Fruit fly (Drosophila melanogaster): ENCODE data around the gene SNF4Agamma.
A peak's percentile ranks its signal among the peaks of the same experiment; 100 is the strongest.

SNF4Agamma gene

DNA sequence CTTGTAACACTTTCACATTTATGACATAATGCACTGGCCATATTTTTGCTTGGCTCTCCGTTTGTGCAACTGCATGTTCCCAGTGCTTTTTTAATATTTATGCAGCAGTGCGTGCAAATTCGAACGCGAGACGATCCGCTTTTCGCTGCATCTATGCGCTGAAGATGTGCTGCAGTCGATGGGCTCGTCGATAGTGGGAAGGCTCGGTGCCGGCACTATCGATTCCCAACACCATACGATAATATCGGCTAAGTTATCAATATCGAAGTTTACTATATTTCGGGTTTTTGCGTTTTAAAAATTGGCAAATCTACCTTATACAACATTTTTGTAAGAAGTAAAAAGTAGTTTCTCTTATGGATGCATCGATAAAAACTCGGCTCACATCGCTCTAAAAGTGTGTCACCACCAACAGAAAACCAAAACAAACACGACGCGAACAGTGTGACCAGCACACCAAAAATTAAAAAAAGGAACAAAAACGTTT, 42.9 kb upstream of the SNF4Agamma start, which contains the start of gene RhoGAP93B (continued):
- peak in 1 of 2 experiments; percentile 78 for TF ChIP-seq bsh (GFP tag; optimal IDR thresholded peaks at IDR 0.05)
- peak; percentile 94 for TF ChIP-seq ranshi (GFP tag; IDR thresholded peaks at IDR 0.05)
- TF ChIP-seq Deaf1 (tag; optimal IDR thresholded peaks at IDR 0.05) = no peak
- peak; percentile 94 for TF ChIP-seq CG14710 (tag; optimal IDR thresholded peaks at IDR 0.05)
- TF ChIP-seq onecut (GFP tag; IDR thresholded peaks at IDR 0.05) = peak; percentile 76
- peak; percentile 100 for TF ChIP-seq Bgb (GFP tag; IDR thresholded peaks at IDR 0.05; ENCODE audit: partially characterized antibody)
- peak; percentile 7 for TF ChIP-seq CG14965 (GFP tag; optimal IDR thresholded peaks at IDR 0.05; ENCODE audit: borderline replicate concordance)
- TF ChIP-seq CG10321 (GFP tag; IDR thresholded peaks at IDR 0.05) = peak; percentile 27; the same call in 1 of the 2 replicates
- peak; percentile 78 for TF ChIP-seq eyg (GFP tag; optimal IDR thresholded peaks at IDR 0.05)
- no peak for TF ChIP-seq hth (optimal IDR thresholded peaks at IDR 0.05)
- peak; percentile 90 for TF ChIP-seq esg (GFP tag; conservative IDR thresholded peaks at IDR 0.05)
- peak; percentile 77 for TF ChIP-seq CG3163 (GFP tag; optimal IDR thresholded peaks at IDR 0.05)
- TF ChIP-seq dmrt99B (tag; optimal IDR thresholded peaks at IDR 0.05) = no peak
- peak; percentile 80 for TF ChIP-seq CG34376 (GFP tag; optimal IDR thresholded peaks at IDR 0.05)
- peak; percentile 88 for TF ChIP-seq rib (GFP tag; IDR thresholded peaks at IDR 0.05)
- peak; percentile 96 for TF ChIP-seq Aef1 (GFP tag; IDR thresholded peaks at IDR 0.05)
- TF ChIP-seq Sin3A (optimal IDR thresholded peaks at IDR 0.05) = peak; percentile 99
- TF ChIP-seq cato (GFP tag; optimal IDR thresholded peaks at IDR 0.05; ENCODE audit: borderline replicate concordance) = peak; percentile 63
- peak; percentile 99 for TF ChIP-seq Opbp (GFP tag; IDR thresholded peaks at IDR 0.05; ENCODE audit: partially characterized antibody)
- TF ChIP-seq NFAT (GFP tag; IDR thresholded peaks at IDR 0.05) = peak; percentile 94
- TF ChIP-seq caup (GFP tag; optimal IDR thresholded peaks at IDR 0.05; ENCODE audit: severe bottlenecking) = peak; percentile 85
- peak; percentile 85 for TF ChIP-seq CG13424 (tag; optimal IDR thresholded peaks at IDR 0.05)
- peak; percentile 84 for TF ChIP-seq klu (GFP tag; IDR thresholded peaks at IDR 0.05)
- peak; percentile 33 for TF ChIP-seq pfk (GFP tag; optimal IDR thresholded peaks at IDR 0.05)
- TF ChIP-seq Dll (GFP tag; IDR thresholded peaks at IDR 0.05; ENCODE audit: partially characterized antibody) = peak; percentile 100
- peak; percentile 48 for TF ChIP-seq fd102C (GFP tag; optimal IDR thresholded peaks at IDR 0.05)
- TF ChIP-seq Stat92E (GFP tag; optimal IDR thresholded peaks at IDR 0.05) = peak in 1 of 3 experiments; percentile 54
- peak; percentile 100 for TF ChIP-seq sna (GFP tag; IDR thresholded peaks at IDR 0.05; ENCODE audit: partially characterized antibody)
- peak; percentile 85 for TF ChIP-seq CG31224 (GFP tag; IDR thresholded peaks at IDR 0.05)
- TF ChIP-seq CG11560 (tag; IDR thresholded peaks at IDR 0.05) = peak; percentile 81; the same call in 2 of the 3 replicates
- peak; percentile 86 for TF ChIP-seq CG3726 (GFP tag; IDR thresholded peaks at IDR 0.05)
- TF ChIP-seq NC2α (GFP tag; optimal IDR thresholded peaks at IDR 0.05) = peak; percentile 69
- peak; percentile 70 for TF ChIP-seq CG8388 (GFP tag; optimal IDR thresholded peaks at IDR 0.05)
- no peak for TF ChIP-seq Dfd (GFP tag; optimal IDR thresholded peaks at IDR 0.05)
- TF ChIP-seq CG6765 (GFP tag; optimal IDR thresholded peaks at IDR 0.05) = peak; percentile 35
- TF ChIP-seq CG9817 (tag; optimal IDR thresholded peaks at IDR 0.05) = peak; percentile 77
- peak; percentile 68 for TF ChIP-seq Max (GFP tag; optimal IDR thresholded peaks at IDR 0.05)
- TF ChIP-seq CG11723 (GFP tag; optimal IDR thresholded peaks at IDR 0.05) = peak; percentile 49
- TF ChIP-seq CG1233 (GFP tag; optimal IDR thresholded peaks at IDR 0.05) = peak; percentile 69
- TF ChIP-seq H15 (GFP tag; IDR thresholded peaks at IDR 0.05) = peak; percentile 90
- no peak for TF ChIP-seq tio (GFP tag; optimal IDR thresholded peaks at IDR 0.05)
- TF ChIP-seq Oaz (GFP tag; IDR thresholded peaks at IDR 0.05) = peak; percentile 87
- TF ChIP-seq ara (GFP tag; IDR thresholded peaks at IDR 0.05) = peak; percentile 87
- TF ChIP-seq CG7556 (GFP tag; optimal IDR thresholded peaks at IDR 0.05) = peak; percentile 57
- peak; percentile 79; the same call in 2 of the 3 replicates for TF ChIP-seq CG7357 (GFP tag; IDR thresholded peaks at IDR 0.05)
- TF ChIP-seq trem (tag; optimal IDR thresholded peaks at IDR 0.05) = peak; percentile 89
- TF ChIP-seq CG13894 (tag; optimal IDR thresholded peaks at IDR 0.05) = no peak
- peak; percentile 99 for TF ChIP-seq CG9932 (GFP tag; IDR thresholded peaks at IDR 0.05)
- peak; percentile 8 for TF ChIP-seq salm (tag; optimal IDR thresholded peaks at IDR 0.05)
- peak; percentile 90 for TF ChIP-seq CG15696 (tag; optimal IDR thresholded peaks at IDR 0.05)
